Fruit fly (Drosophila melanogaster): Measurements from ENCODE around the gene CG14518.

CG14518 gene

dm6 chr3R:29039704-29040430, 15.1 kb downstream of the CG14518 start (continued):
- TF ChIP-seq CG16815 (GFP tag; optimal IDR thresholded peaks at IDR 0.05): no peak
- no peak for TF ChIP-seq pnt (GFP tag; optimal IDR thresholded peaks at IDR 0.05)
- peak; percentile 62 for TF ChIP-seq pzg (GFP tag; optimal IDR thresholded peaks at IDR 0.05)
- TF ChIP-seq CG13287 (GFP tag; IDR thresholded peaks at IDR 0.05; ENCODE audit: partially characterized antibody): no peak; the same call in 1 of the 2 replicates
- no peak for TF ChIP-seq pan (optimal IDR thresholded peaks at IDR 0.05)
- peak in 1 of 2 experiments; percentile 13 for TF ChIP-seq pan (GFP tag; optimal IDR thresholded peaks at IDR 0.05 in 1 of 2, IDR thresholded peaks at IDR 0.05 in 1 of 2)
- peak; percentile 68 for TF ChIP-seq cg (GFP tag; optimal IDR thresholded peaks at IDR 0.05)
- TF ChIP-seq CTCF (GFP tag; optimal IDR thresholded peaks at IDR 0.05): no peak
- no peak for TF ChIP-seq cas (GFP tag; IDR thresholded peaks at IDR 0.05)
- TF ChIP-seq CG14710 (tag; optimal IDR thresholded peaks at IDR 0.05): no peak
- TF ChIP-seq CG12391 (tag; optimal IDR thresholded peaks at IDR 0.05): peak; percentile 38
- no peak for TF ChIP-seq CG6272 (GFP tag; IDR thresholded peaks at IDR 0.05)
- TF ChIP-seq CG18476 (GFP tag; optimal IDR thresholded peaks at IDR 0.05): peak; percentile 51
- TF ChIP-seq CG33213 (GFP tag; optimal IDR thresholded peaks at IDR 0.05): peak; percentile 46
- no peak for TF ChIP-seq jing (GFP tag; optimal IDR thresholded peaks at IDR 0.05)
- TF ChIP-seq CG10543 (GFP tag; optimal IDR thresholded peaks at IDR 0.05): no peak
- no peak for TF ChIP-seq CG17912 (GFP tag; optimal IDR thresholded peaks at IDR 0.05)
- no peak for TF ChIP-seq CG16779 (GFP tag; IDR thresholded peaks at IDR 0.05)
- no peak; the same call in 1 of the 3 replicates for TF ChIP-seq CG2889 (GFP tag; IDR thresholded peaks at IDR 0.05)
- TF ChIP-seq CG6854 (GFP tag; optimal IDR thresholded peaks at IDR 0.05): no peak
- no peak for TF ChIP-seq CG17568 (GFP tag; optimal IDR thresholded peaks at IDR 0.05)
- no peak for TF ChIP-seq CG4820 (GFP tag; optimal IDR thresholded peaks at IDR 0.05)
- TF ChIP-seq CG11398 (GFP tag; optimal IDR thresholded peaks at IDR 0.05): no peak
- no peak for TF ChIP-seq Dfd (GFP tag; optimal IDR thresholded peaks at IDR 0.05)
- no peak for TF ChIP-seq tna (GFP tag; IDR thresholded peaks at IDR 0.05; ENCODE audit: partially characterized antibody)
- 0 out of 2 replicates have a peak, but pooled peaks have one; percentile 7 for TF ChIP-seq Ptx1 (GFP tag; IDR thresholded peaks at IDR 0.05)
- no peak for TF ChIP-seq dati (GFP tag; IDR thresholded peaks at IDR 0.05)
- no peak for TF ChIP-seq Sry-δ (GFP tag; optimal IDR thresholded peaks at IDR 0.05)
- TF ChIP-seq Dip3 (GFP tag; optimal IDR thresholded peaks at IDR 0.05): peak; percentile 61
- no peak for TF ChIP-seq CG5953 (GFP tag; IDR thresholded peaks at IDR 0.05)
- peak; percentile 55 for TF ChIP-seq HLH54F (GFP tag; optimal IDR thresholded peaks at IDR 0.05)
- TF ChIP-seq D19B (GFP tag; optimal IDR thresholded peaks at IDR 0.05): no peak
- TF ChIP-seq Hmr (GFP tag; optimal IDR thresholded peaks at IDR 0.05): no peak
- no peak for TF ChIP-seq H2.0 (GFP tag; IDR thresholded peaks at IDR 0.05)
- no peak for TF ChIP-seq Jarid2 (GFP tag; optimal IDR thresholded peaks at IDR 0.05)
- no peak for TF ChIP-seq hkb (optimal IDR thresholded peaks at IDR 0.05)
- 0 out of 2 replicates have a peak, but pooled peaks have one; percentile 10 for TF ChIP-seq hkb (GFP tag; IDR thresholded peaks at IDR 0.05)
- TF ChIP-seq CG15696 (tag; optimal IDR thresholded peaks at IDR 0.05): no peak
- no peak for TF ChIP-seq CG31441 (GFP tag; IDR thresholded peaks at IDR 0.05)
- peak; percentile 18 for TF ChIP-seq caup (GFP tag; optimal IDR thresholded peaks at IDR 0.05; ENCODE audit: severe bottlenecking)
- no peak for TF ChIP-seq Hey (tag; optimal IDR thresholded peaks at IDR 0.05)
- TF ChIP-seq slp2 (GFP tag; optimal IDR thresholded peaks at IDR 0.05): peak; percentile 18
- TF ChIP-seq CG7786 (GFP tag; optimal IDR thresholded peaks at IDR 0.05): peak; percentile 12
- no peak for TF ChIP-seq pita (GFP tag; optimal IDR thresholded peaks at IDR 0.05)
- no peak for TF ChIP-seq MTF-1 (GFP tag; optimal IDR thresholded peaks at IDR 0.05; ENCODE audit: borderline replicate concordance)
- 0 out of 2 replicates have a peak, but pooled peaks have one; percentile 30 for TF ChIP-seq sna (GFP tag; IDR thresholded peaks at IDR 0.05; ENCODE audit: partially characterized antibody)
- no peak for TF ChIP-seq seq (GFP tag; IDR thresholded peaks at IDR 0.05)
- TF ChIP-seq CG9876 (GFP tag; optimal IDR thresholded peaks at IDR 0.05): peak; percentile 6
- TF ChIP-seq CG12236 (GFP tag; optimal IDR thresholded peaks at IDR 0.05): no peak
- no peak for TF ChIP-seq bbx (GFP tag; IDR thresholded peaks at IDR 0.05; ENCODE audit: partially characterized antibody)

Data from whole organism, embryonic.